Fruit fly (Drosophila melanogaster): Measurements from ENCODE around the gene Mcm6.

Mcm6 gene

DNA sequence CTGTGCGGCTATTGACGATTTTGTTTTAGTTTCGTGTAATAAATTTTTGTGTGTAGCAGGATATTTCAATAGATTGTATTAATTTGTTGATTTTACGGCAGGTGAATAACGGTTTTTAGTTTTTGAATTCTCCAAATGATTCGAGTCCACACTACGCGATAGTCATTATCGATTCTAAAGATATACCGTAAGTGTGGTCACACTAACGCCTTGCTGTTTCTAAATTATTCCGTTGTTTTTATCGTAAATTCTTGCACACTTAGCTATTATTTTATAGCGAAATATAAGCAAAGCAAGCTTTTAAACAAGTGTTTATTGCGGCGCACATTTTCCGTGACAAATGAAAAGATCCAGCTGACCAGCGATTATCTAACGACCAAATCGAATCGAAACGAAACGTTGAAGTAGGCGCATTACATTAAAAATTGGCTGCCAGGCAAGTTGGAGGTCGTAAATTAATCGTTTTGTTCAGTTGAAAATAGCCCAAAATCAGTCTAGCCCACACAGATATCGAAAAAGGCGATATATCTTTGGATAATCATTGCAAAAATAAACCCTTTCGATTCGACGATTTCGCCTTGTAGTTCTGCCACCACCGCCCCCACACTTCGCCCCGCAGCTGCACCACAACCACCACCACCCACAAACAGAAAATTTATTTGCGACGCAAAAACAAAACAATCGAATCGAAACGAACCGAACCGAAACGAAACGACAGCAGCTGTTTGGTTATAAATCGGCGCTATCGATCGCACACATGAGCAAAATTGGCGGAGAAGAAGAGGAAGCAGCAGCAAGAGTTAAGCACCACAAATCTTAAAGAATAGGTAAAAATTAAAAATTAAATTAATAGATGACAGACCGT, 9.7 kb downstream of the Mcm6 start, which contains the start of gene Pink1:
TSS of gene Pink1 (plus strand) at position 164 of the 865 bp plus-strand sequence.
- TF ChIP-seq CG8478 (optimal IDR thresholded peaks at IDR 0.05) (no peak), psq (optimal IDR thresholded peaks at IDR 0.05) (no peak), Dll (optimal IDR thresholded peaks at IDR 0.05) (no peak), usp (GFP tag; optimal IDR thresholded peaks at IDR 0.05) (no peak), EcR (GFP tag; optimal IDR thresholded peaks at IDR 0.05) (no peak), pan (optimal IDR thresholded peaks at IDR 0.05) (no peak)

DNA sequence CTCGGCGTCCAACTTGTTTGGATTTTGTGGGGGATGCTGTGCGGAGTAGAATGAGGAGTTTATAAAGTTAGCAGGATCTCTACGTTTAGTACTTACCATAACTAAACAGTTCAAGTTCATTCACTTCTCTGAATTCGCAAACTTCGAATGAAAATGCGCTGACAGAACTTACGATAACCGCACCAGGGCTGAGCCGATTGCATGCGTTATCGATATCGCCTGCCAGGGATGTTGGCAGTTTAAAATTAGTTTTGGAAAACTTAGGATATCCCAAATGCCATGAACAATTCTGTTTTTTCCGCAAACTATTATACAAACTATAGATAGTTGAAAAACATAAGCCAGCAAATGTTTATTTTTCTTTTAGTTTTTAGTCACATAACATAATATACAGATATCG, 13.1 kb downstream of the Mcm6 start, which contains the start of gene CG44303:
TSS of gene CG44303 (minus strand) at position 154 of the 400 bp plus-strand sequence.
- TF ChIP-seq psq (optimal IDR thresholded peaks at IDR 0.05) (no peak), CG8478 (optimal IDR thresholded peaks at IDR 0.05) (no peak)

DNA sequence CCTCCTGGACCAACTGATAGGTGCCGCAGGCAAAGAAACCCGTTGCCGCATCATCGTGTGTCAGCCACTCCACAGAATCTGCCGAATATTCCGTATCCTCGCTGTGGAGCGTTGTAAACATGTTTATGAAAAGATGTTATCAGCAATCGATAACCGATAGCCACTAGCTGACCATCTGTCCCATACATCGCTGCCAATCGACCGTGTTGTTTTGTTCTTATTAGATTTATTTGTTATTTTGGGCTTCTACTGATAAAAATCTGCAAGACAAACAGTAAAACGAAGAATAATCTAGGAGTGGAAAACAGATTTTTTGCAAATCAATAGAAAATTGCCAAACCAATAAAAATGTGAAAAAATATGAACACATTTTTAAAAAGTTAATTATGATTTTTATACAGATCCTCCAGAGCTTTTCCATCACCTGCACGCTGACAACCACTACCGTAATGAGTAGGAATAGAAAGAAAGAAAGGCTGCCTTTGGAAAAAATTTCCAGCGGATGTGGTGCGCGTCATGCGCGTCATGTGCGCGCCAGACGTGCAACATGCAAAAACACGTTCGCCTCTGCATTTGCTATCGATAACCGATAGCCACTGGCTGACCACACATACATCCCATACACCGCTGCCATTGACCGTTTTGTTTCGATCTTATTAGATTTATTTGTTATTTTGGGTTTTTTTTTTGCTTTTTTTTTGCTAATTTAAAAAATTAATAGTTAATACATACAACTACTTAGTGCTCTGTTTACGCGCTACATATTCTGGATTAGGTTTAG, 14.6 kb downstream of the Mcm6 start, which contains the start of gene CG3184:
TSS of gene CG3184 (minus strand) at position 155 of the 781 bp plus-strand sequence.
- TF ChIP-seq psq (optimal IDR thresholded peaks at IDR 0.05) (no peak), Dll (optimal IDR thresholded peaks at IDR 0.05) (no peak), pan (optimal IDR thresholded peaks at IDR 0.05) (no peak), CG8478 (optimal IDR thresholded peaks at IDR 0.05) (no peak), usp (GFP tag; optimal IDR thresholded peaks at IDR 0.05) (no peak), EcR (GFP tag; optimal IDR thresholded peaks at IDR 0.05) (no peak)

DNA sequence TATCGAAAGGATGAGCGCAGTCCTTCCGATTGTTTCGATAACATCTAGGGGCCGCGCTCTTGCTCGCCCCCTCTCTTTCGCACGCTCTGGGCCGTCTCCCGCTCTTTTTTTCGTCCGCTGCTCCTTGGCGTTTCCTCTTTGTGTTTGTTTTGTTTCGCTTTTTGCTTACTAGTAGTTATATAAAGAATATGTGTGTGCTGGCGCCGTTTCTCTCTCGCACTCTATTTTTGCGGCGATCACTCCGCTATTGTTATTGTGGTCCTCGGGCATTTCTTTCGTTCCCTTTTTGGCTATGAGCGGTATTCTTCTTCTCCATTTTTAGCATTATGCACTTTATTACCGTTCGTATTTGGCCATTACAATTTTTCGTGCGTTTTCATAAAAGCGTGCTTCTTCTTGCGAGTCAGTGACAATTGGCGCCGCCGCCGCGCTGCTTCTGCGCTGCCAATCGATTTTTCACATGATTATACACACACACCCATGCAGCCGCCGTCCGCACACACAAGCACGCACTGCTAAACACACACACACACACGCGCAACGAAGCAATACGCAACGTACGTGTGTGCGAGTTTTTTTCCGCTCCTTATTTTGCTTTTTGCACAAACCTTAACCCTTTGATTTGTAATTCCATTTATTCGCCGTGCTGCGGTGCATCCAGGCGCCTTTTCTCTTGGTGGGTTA, 20.1 kb downstream of the Mcm6 start:
- TF ChIP-seq EcR (GFP tag; optimal IDR thresholded peaks at IDR 0.05) (no peak), psq (optimal IDR thresholded peaks at IDR 0.05) (no peak), Dll (optimal IDR thresholded peaks at IDR 0.05) (peak; percentile 75), CG8478 (optimal IDR thresholded peaks at IDR 0.05) (peak; percentile 41)

DNA sequence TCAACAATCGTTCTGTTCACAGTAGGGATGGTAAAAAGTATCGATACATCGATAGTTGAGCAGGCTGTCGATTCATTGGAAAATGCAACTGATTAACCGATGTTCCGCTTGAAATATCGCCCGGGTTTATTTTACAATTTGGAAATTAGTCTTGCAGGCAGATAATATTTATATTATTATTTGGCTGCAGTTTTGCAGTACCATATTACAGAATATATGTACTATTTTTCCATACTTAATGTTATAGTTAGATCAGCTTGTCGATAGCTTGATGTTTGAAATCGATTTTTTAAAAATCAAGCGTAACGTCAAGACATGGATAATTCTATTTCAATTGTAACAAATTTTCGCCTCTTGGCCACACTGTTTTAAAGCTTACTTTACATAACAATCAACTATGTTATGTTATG, 20.8 kb downstream of the Mcm6 start, which contains the start of gene CG14442:
TSS of gene CG14442 (minus strand) at position 29 of the 410 bp plus-strand sequence.
- TF ChIP-seq pan (optimal IDR thresholded peaks at IDR 0.05), result no peak
- no peak for TF ChIP-seq Dll (optimal IDR thresholded peaks at IDR 0.05)
- TF ChIP-seq EcR (GFP tag; optimal IDR thresholded peaks at IDR 0.05), result no peak
- no peak for TF ChIP-seq CG8478 (optimal IDR thresholded peaks at IDR 0.05)
- no peak for TF ChIP-seq psq (optimal IDR thresholded peaks at IDR 0.05)
- TF ChIP-seq usp (GFP tag; optimal IDR thresholded peaks at IDR 0.05), result no peak

DNA sequence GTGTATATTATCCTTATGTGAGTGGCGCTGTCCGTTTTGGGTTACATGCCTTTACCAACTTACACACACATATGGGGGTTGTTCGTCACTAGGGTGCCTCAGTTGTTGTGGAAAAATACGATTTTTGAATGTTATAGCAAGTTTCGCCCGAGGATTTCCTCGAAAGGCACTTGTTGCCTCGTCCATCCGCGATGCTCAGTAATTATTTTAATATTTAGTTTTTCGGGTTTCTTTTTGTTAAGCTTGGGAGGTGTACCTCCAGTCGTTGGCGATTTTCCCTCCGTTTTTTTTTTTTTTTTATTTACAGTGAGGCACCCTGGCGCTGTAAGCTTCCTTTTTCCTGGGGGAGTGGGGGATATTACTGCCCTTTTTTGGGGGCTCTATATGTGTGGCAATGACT, 22.3 kb downstream of the Mcm6 start:
- TF ChIP-seq CG8478 (optimal IDR thresholded peaks at IDR 0.05) (no peak), EcR (GFP tag; optimal IDR thresholded peaks at IDR 0.05) (no peak), pan (optimal IDR thresholded peaks at IDR 0.05) (no peak), usp (GFP tag; optimal IDR thresholded peaks at IDR 0.05) (no peak), Dll (optimal IDR thresholded peaks at IDR 0.05) (no peak), psq (optimal IDR thresholded peaks at IDR 0.05) (no peak)

DNA sequence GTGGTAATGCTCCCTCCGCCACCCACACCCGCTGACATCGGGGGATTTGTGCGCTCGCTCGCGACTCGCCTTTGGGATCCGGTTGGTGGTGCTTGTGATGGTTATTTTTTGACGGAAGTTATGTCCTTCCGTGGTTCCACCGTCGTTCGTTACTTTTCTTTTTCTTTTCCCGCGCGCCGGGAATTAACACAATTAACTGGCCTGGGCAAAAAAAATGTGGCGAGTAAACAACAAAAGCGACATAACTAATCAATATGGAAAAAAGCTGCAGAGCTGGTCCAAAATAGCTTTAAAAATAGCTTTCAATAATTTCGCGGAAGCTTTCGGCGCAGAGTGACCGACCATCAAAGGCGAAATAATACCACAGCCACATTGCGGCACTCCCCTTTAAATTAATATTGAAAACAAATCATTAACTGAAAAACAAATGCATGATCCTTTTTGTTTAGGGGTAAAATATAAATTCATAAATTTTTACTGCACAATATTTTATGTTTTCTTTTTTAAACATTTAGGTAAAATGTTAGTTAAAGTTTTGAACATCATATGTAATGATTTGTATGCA, 24.1 kb downstream of the Mcm6 start, which contains the start of gene CG14440:
TSS of gene CG14440 (minus strand) at position 320 of the 565 bp plus-strand sequence.
- TF ChIP-seq pan (optimal IDR thresholded peaks at IDR 0.05) (no peak), CG8478 (optimal IDR thresholded peaks at IDR 0.05) (no peak), Dll (optimal IDR thresholded peaks at IDR 0.05) (no peak), EcR (GFP tag; optimal IDR thresholded peaks at IDR 0.05) (no peak), psq (optimal IDR thresholded peaks at IDR 0.05) (no peak), usp (GFP tag; optimal IDR thresholded peaks at IDR 0.05) (no peak)

DNA sequence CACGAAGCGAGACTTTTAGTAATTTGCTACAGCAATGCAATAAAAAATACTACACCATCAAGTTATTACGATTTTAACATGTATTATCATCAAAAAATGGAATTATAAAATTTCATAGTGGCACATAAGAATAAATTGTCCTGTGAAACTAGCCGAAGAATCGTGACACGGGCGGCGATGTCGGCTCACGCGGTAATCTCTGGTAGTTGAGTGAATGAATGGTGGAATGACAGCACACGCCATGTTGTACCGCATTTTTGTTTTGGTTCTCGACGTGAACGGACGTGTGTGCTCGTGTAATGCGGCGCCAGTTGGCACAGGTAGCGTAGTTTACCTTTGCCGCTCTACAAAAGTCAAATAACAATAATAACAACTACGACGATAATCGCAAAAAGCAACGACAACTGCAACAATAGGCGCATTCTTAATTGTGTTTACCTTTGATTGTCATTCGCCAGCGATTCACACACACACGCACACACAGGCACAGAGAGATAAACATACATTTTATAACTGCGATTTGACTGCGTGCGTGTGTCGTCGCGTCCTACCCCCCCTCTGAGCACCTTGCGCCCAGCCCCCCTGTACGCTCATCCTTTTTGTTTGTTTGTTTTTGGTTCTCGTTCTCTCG, 25.2 kb downstream of the Mcm6 start, which contains the start of gene CG14441:
TSS of gene CG14441 (plus strand) at position 254 of the 631 bp plus-strand sequence.
- TF ChIP-seq psq (optimal IDR thresholded peaks at IDR 0.05) (no peak), Dll (optimal IDR thresholded peaks at IDR 0.05) (no peak), usp (GFP tag; optimal IDR thresholded peaks at IDR 0.05) (no peak), pan (optimal IDR thresholded peaks at IDR 0.05) (no peak), EcR (GFP tag; optimal IDR thresholded peaks at IDR 0.05) (no peak), CG8478 (optimal IDR thresholded peaks at IDR 0.05) (no peak)

DNA sequence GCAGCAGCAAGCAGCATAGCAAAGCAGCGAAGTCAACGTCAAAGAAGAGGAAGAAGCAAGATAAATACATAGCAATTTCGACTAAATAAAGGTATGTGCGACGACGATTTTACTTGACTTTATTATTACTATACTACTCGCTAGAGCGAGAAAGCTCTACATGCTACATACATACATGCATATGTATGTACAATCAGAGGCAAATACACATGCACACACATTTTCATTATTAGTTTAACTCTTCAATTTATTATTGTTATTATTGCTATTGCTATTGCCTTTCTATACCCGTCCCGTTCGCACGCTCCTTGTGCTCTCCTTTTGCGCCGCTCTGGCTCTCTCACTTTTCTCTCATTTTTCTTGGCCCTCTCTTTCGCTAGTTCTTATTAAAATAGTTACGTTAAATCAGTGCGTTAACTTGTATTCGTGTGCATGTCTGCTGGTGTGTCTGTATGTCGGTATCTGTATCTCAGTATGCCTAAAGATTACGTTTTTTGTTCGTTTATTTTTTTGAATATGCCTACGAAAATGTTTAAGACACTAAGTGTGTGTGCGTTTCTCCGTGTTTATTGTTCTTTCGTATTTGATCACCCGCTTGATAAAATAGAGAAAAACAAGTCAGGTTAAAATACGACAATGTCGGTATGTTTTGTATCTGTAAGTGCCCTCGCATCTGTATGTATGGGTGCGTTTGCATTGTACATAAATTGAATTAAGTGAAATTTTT, 26.2 kb downstream of the Mcm6 start:
- TF ChIP-seq usp (GFP tag; optimal IDR thresholded peaks at IDR 0.05) (no peak), EcR (GFP tag; optimal IDR thresholded peaks at IDR 0.05) (no peak), pan (optimal IDR thresholded peaks at IDR 0.05) (no peak)

DNA sequence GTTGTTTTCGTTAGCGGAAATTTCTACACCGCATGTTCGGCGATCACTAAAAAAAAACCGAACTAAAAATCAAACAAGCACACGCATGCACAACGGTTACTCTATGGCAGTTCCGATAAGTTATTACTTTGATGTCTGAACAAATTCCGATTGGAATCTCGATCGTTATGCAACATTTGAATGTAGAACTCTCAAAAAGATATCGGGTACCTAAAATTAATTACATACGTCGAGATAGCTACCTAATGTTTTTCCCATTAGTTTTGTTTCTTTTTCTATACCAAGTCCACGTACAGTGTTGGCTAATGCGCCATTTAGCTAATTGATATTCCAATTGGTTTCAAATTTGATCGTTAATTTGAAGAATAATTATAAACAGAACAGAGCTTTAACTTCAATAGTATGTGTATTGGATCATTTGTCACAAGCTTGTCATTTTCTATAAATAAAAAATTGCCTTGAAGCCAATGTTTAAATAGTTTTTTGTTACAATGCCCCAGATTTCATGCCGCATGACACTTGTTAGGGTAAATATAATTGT, 26.9 kb downstream of the Mcm6 start:
- TF ChIP-seq psq (optimal IDR thresholded peaks at IDR 0.05), result no peak
- TF ChIP-seq Dll (optimal IDR thresholded peaks at IDR 0.05), result no peak
- no peak for TF ChIP-seq usp (GFP tag; optimal IDR thresholded peaks at IDR 0.05)
- no peak for TF ChIP-seq CG8478 (optimal IDR thresholded peaks at IDR 0.05)
- no peak for TF ChIP-seq pan (optimal IDR thresholded peaks at IDR 0.05)
- TF ChIP-seq EcR (GFP tag; optimal IDR thresholded peaks at IDR 0.05), result no peak

All from whole organism.